Worm (Caenorhabditis elegans): ENCODE data around the gene vps-60.

ce11 chrV:8569172-8569571 is 36.8 kb downstream of the vps-60 start:
- TF ChIP-seq crh-2 (tag; optimal IDR thresholded peaks at IDR 0.05): no peak
- TF ChIP-seq nhr-6 (tag; optimal IDR thresholded peaks at IDR 0.05): no peak
- TF ChIP-seq nhr-77 (tag; optimal IDR thresholded peaks at IDR 0.05): no peak
- TF ChIP-seq lin-13 (GFP tag; optimal IDR thresholded peaks at IDR 0.05): no peak
- no peak for TF ChIP-seq zag-1 (tag; optimal IDR thresholded peaks at IDR 0.05)
- TF ChIP-seq ztf-4 (tag; optimal IDR thresholded peaks at IDR 0.05): no peak
- no peak for TF ChIP-seq nhr-11 (tag; optimal IDR thresholded peaks at IDR 0.05)
- TF ChIP-seq nhr-25 (tag; optimal IDR thresholded peaks at IDR 0.05): no peak
- TF ChIP-seq ama-1 (optimal IDR thresholded peaks at IDR 0.05): no peak
